Fruit fly (Drosophila melanogaster): ENCODE results near the gene Rpp20.
A peak's percentile ranks its signal among the peaks of the same experiment; 100 is the strongest.

Gene Rpp20

DNA sequence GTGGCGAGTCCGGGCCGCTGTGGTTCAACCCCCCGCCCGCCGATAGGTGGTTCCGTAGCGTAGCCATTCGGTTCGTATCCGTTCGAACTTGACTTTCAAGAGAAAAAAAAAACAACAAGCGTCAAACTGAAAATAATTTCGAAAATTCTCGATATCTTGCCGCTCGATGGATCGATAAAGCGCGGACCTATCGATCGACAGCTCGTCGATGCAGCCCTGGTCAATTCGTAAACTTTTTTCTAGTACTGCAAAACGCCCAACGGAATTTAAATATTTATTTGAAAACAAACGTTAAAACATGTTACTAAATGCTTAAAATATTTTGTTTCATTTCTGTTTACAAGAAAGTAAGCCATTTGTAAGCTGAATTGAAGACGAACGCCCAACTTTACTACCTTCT lies 17.9 kb downstream of the Rpp20 start:
- TF ChIP-seq Eip78C (GFP tag) (peak; percentile 55), esn (GFP tag; optimal IDR thresholded peaks at IDR 0.05) (peak; percentile 9), eg (GFP tag; IDR thresholded peaks at IDR 0.05) (no peak)

DNA sequence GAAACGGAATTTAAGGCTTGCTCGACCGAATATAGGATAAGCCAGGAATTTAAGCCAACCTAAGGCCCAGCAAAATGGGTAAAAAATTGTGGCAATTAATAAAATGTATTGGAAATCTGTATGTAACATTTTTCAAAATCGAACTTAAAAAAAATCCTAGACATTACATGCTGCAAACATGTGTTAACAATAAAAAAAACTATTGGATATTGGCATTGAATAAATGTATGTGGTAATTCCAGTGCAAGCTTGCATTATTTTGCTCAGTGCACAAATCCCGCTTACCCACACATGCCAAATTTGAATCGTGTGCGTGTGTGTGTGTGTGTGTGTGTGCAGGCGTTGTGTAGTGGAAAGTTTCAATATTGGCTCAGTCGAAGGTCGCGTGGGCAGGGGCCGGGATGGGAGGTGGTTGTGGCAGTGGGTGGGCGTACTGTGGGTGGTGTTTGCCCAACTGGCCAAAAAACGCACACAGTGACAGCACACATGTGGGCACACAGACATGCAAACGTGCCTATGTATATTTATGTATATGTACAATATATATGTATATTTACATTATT lies 19.3 kb downstream of the Rpp20 start:
- TF ChIP-seq pdm3 (GFP tag; optimal IDR thresholded peaks at IDR 0.05) (peak; percentile 10), CG11762 (GFP tag; optimal IDR thresholded peaks at IDR 0.05; ENCODE audit: insufficient read depth) (no peak), CG9139 (GFP tag; optimal IDR thresholded peaks at IDR 0.05) (no peak), fkh (GFP tag; optimal IDR thresholded peaks at IDR 0.05) (peak; percentile 37), vri (GFP tag; optimal IDR thresholded peaks at IDR 0.05) (no peak), CG6276 (GFP tag; optimal IDR thresholded peaks at IDR 0.05) (no peak), Hr39 (GFP tag; optimal IDR thresholded peaks at IDR 0.05) (peak; percentile 11), CG1621 (tag; optimal IDR thresholded peaks at IDR 0.05) (no peak), Hr4 (GFP tag; optimal IDR thresholded peaks at IDR 0.05) (peak; percentile 22), Eip78C (GFP tag) (peak; percentile 66), CG7368 (GFP tag; optimal IDR thresholded peaks at IDR 0.05) (no peak), CG15336 (GFP tag; IDR thresholded peaks at IDR 0.05) (no peak), CG6792 (GFP tag; optimal IDR thresholded peaks at IDR 0.05) (no peak), acj6 (GFP tag; optimal IDR thresholded peaks at IDR 0.05) (peak; percentile 13), CG31627 (GFP tag; optimal IDR thresholded peaks at IDR 0.05) (peak; percentile 15), fd85E (GFP tag; optimal IDR thresholded peaks at IDR 0.05) (no peak), CG32006 (GFP tag; optimal IDR thresholded peaks at IDR 0.05) (peak; percentile 32), CG3919 (GFP tag; optimal IDR thresholded peaks at IDR 0.05) (peak; percentile 20), Sox102F (GFP tag; optimal IDR thresholded peaks at IDR 0.05) (no peak), CG34406 (GFP tag; optimal IDR thresholded peaks at IDR 0.05) (no peak), Lpt (GFP tag; optimal IDR thresholded peaks at IDR 0.05) (no peak)

DNA sequence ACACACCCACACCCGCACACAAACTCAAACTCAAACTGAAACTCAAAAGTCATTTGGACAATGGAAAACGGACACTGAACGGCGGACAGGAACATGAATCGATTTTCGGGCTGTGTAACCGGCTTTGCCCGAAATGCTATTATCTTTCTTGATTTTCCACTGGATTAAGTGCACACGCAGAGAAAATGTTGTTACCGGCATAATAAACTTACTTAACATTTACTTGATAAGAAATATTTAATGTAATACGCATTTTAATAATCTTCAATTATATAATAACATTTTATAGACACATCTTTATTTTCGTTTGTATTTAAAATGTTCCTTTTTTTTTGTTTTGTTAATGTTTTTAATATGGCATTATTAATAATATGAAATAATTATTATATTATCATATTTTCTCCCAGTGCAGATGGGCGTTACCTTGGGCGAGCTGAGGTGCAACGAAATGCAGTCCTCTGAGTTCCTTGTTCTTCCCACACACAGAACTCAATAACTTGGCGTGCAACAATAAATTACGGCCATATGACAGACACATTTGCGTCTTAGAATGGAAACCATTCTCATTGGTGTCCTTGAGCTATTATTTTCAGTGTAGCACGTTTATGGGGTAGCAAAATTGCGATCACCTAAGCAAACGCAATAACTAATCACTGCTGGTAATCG lies 20.7 kb downstream of the Rpp20 start, which contains the start of gene CG12702:
Gene CG12702, minus strand, starts transcription at position 51 of the 666 bp plus-strand sequence.
- TF ChIP-seq CG32006 (GFP tag; optimal IDR thresholded peaks at IDR 0.05) (peak; percentile 13), Eip93F (GFP tag; optimal IDR thresholded peaks at IDR 0.05) (no peak), Eip78C (GFP tag) (peak; percentile 50)

DNA sequence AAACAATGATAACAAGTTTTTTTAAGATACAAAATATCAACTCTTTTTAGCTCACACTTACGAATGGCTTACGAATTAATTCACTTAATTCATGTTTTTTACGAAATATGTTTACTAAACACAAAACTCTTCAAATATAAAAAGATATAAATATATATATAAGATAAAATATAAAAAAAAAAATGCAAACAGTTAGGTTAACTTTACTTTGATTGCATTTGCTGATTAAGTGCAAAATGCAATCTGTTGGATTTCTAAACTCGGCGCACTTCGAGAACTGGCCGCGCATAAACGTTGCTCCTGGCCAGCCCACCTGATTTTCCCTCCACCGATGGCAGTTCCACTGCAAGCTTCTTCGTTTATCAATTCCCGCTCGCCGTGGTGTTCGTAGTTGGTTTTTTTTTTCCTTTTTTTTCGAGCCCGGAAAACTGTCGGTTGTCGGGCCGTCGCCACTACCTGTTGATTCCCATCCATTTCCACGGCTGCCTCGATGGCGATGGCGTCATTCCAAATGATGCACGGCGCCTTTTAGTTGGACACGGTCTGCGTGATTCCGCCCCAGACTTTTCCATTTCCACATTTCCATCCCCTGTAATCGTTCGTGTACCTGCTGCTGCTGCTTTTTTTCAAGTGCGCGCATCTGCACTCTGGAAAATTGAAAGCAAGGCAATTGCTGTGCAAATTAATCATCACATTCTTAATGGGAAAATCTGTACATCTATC lies 21.4 kb downstream of the Rpp20 start:
- no peak for TF ChIP-seq vri (GFP tag; optimal IDR thresholded peaks at IDR 0.05)
- TF ChIP-seq topi (GFP tag; optimal IDR thresholded peaks at IDR 0.05), result no peak

DNA sequence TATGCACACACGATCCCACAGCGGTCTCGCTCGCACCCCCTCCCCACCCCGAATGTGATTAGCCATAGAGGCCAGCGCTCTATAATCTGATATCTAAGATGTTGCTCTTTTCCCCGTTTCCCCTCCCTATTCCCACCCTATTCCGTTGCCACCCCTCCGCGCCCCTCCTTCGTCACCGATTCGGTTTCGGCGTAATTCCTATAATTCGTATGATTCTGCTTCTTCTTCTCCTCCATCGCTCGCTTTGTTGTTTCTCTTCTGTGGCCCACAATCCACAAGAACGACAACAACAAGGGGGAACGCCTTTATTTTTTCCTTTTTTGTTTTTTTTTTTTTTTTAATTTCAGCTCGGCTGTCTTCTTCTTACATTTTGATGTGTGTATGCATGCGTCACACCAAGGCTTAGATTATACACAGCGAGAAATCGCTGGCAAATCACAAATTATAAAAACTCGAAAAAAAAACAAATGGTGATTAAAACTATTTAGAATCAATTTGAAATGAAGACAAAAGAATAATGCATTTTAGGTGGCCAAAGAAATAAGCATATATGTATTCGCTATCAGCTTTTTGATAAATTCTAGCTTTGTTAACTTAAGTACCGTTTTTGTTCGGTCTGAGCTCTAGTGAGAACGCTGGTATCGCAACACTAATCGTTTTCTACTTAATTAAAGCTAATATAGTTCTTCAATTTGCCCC lies 25.7 kb downstream of the Rpp20 start:
- peak; percentile 51 for TF ChIP-seq CG10631 (GFP tag; optimal IDR thresholded peaks at IDR 0.05)
- TF ChIP-seq esn (GFP tag; optimal IDR thresholded peaks at IDR 0.05), result peak; percentile 66
- peak; percentile 46 for TF ChIP-seq vri (GFP tag; optimal IDR thresholded peaks at IDR 0.05)
- peak; percentile 30 for TF ChIP-seq Ets96B (tag; optimal IDR thresholded peaks at IDR 0.05)
- no peak; the same call in 1 of the 2 replicates for TF ChIP-seq CG15336 (GFP tag; IDR thresholded peaks at IDR 0.05)
- peak; percentile 41 for TF ChIP-seq spab (GFP tag; optimal IDR thresholded peaks at IDR 0.05)
- peak; percentile 57 for TF ChIP-seq cyc (GFP tag; optimal IDR thresholded peaks at IDR 0.05)
- TF ChIP-seq OdsH (GFP tag; optimal IDR thresholded peaks at IDR 0.05), result peak; percentile 49
- peak; percentile 62 for TF ChIP-seq CG3919 (GFP tag; optimal IDR thresholded peaks at IDR 0.05)
- peak; percentile 37 for TF ChIP-seq CG31627 (GFP tag; optimal IDR thresholded peaks at IDR 0.05)
- no peak for TF ChIP-seq Blimp-1 (GFP tag; optimal IDR thresholded peaks at IDR 0.05)
- TF ChIP-seq CG11762 (GFP tag; optimal IDR thresholded peaks at IDR 0.05; ENCODE audit: insufficient read depth), result no peak
- peak; percentile 23 to 40 for TF ChIP-seq ss (GFP tag; optimal IDR thresholded peaks at IDR 0.05)
- TF ChIP-seq eg (GFP tag; IDR thresholded peaks at IDR 0.05), result peak; percentile 38; the same call in 1 of the 3 replicates
- peak; percentile 56 for TF ChIP-seq CG10669 (GFP tag; optimal IDR thresholded peaks at IDR 0.05)
- TF ChIP-seq Hr39 (GFP tag; optimal IDR thresholded peaks at IDR 0.05), result peak; percentile 68
- TF ChIP-seq Gug (GFP tag; IDR thresholded peaks at IDR 0.05), result no peak
- peak; percentile 39 for TF ChIP-seq CG7368 (GFP tag; optimal IDR thresholded peaks at IDR 0.05)
- TF ChIP-seq Eip93F (GFP tag; optimal IDR thresholded peaks at IDR 0.05), result no peak
- TF ChIP-seq Lpt (GFP tag; optimal IDR thresholded peaks at IDR 0.05), result no peak
- peak; percentile 43 for TF ChIP-seq Eip75B (GFP tag; optimal IDR thresholded peaks at IDR 0.05)
- TF ChIP-seq Hr38 (GFP tag; optimal IDR thresholded peaks at IDR 0.05), result no peak
- TF ChIP-seq pdm3 (GFP tag; optimal IDR thresholded peaks at IDR 0.05), result peak; percentile 46
- TF ChIP-seq Sox14 (GFP tag; optimal IDR thresholded peaks at IDR 0.05), result peak; percentile 57
- TF ChIP-seq CG6792 (GFP tag; optimal IDR thresholded peaks at IDR 0.05), result peak; percentile 33

Data from whole organism, prepupa.